Worm (Caenorhabditis elegans): ENCODE measurements around the gene T14B4.1.

- TF ChIP-seq him-1 (tag; optimal IDR thresholded peaks at IDR 0.05): no peak
- TF ChIP-seq W03F9.2 (tag; optimal IDR thresholded peaks at IDR 0.05): no peak
- TF ChIP-seq dao-5 (tag; optimal IDR thresholded peaks at IDR 0.05): no peak
Observed at ce11 chrII:6752027-6752426, 15.3 kb downstream of the T14B4.1 start, which contains the start of gene F41G3.19.
